Worm (Caenorhabditis elegans) whole organism, midembryonic: ENCODE results near the gene nspe-3.

Experiments used
- T22C8.4 ChIP-seq: fragments of 200-800 bp; sonication (Bioruptor generic); IDR thresholded peaks from 2 replicates; pipeline ENCODE4 v1.3.6; 2022; ENCODE audit warnings: missing genetic modification characterization, missing compliant biosample characterization
- cog-1 ChIP-seq: sonication (generic microtip); optimal IDR thresholded peaks from 2 replicates; lab custom pipeline; 2016; ENCODE audit warnings: missing genetic modification characterization, missing compliant biosample characterization
- flt-1 ChIP-seq: fragments of 200-800 bp; sonication (Bioruptor generic); IDR thresholded peaks from 2 replicates; pipeline ENCODE4 v1.3.6; 2022; ENCODE audit warnings: missing genetic modification characterization, missing compliant biosample characterization
- klf-2 ChIP-seq: fragments of 200-800 bp; sonication (Bioruptor generic); conservative IDR thresholded peaks from 2 replicates; pipeline ENCODE4 v1.3.6; 2022; ENCODE audit warnings: missing genetic modification reagents, missing genetic modification characterization, missing compliant biosample characterization
- med-1 ChIP-seq: sonication (generic microtip); optimal IDR thresholded peaks from 2 replicates; lab custom pipeline; 2017; ENCODE audit warnings: missing genetic modification characterization, mild to moderate bottlenecking, missing compliant biosample characterization, antibody characterized with exemption, missing genetic modification reagents; ENCODE audit not compliant: insufficient read depth
- ref-1 ChIP-seq: fragments of 200-800 bp; sonication (Bioruptor generic); conservative IDR thresholded peaks from 2 replicates; pipeline ENCODE4 v1.3.6; 2022; ENCODE audit warnings: missing genetic modification reagents, missing genetic modification characterization, missing compliant biosample characterization
- tab-1 ChIP-seq: fragments of 200-800 bp; sonication (Bioruptor generic); IDR thresholded peaks from 2 replicates; pipeline ENCODE4 v1.3.6; 2022; ENCODE audit warnings: missing genetic modification characterization, missing compliant biosample characterization
- ztf-23 ChIP-seq: fragments of 200-800 bp; sonication (Bioruptor generic); IDR thresholded peaks from 2 replicates; pipeline ENCODE4 v1.3.6; 2022; ENCODE audit warnings: missing genetic modification reagents, missing genetic modification characterization, missing compliant biosample characterization
- ztf-29 ChIP-seq: fragments of 200-800 bp; sonication (Bioruptor generic); IDR thresholded peaks from 2 replicates; pipeline ENCODE4 v1.3.6; 2022; ENCODE audit warnings: missing genetic modification reagents, missing genetic modification characterization, missing compliant biosample characterization

Gene nspe-3

DNA sequence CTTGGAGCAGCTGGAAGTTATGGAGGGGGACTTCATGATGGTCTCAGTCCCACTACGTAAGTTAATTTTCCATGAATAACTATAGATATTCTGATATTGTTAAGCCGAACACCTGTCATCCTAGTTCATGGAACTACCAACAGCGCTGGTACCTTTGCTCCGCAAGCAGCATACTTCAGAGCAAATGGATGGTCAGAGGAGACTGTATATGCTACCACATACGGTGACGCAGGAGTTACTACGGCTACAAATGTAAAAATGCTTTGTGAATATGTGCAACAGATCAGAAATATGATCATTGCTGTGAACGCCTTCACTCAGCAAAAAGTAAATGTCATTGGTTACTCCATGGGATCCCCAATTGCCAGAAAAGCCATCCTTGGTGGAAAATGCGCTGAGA lies 11.6 kb upstream of the nspe-3 start:
- TF ChIP-seq ref-1 (GFP tag; lab: Robert Waterston, UW) = no peak
- TF ChIP-seq ztf-29 (GFP tag; lab: Robert Waterston, UW) = no peak
- TF ChIP-seq cog-1 (tag; lab: Kevin White, UChicago) = no peak
- no peak for TF ChIP-seq ztf-23 (GFP tag; lab: Robert Waterston, UW)
- TF ChIP-seq flt-1 (GFP tag; lab: Robert Waterston, UW) = no peak

DNA sequence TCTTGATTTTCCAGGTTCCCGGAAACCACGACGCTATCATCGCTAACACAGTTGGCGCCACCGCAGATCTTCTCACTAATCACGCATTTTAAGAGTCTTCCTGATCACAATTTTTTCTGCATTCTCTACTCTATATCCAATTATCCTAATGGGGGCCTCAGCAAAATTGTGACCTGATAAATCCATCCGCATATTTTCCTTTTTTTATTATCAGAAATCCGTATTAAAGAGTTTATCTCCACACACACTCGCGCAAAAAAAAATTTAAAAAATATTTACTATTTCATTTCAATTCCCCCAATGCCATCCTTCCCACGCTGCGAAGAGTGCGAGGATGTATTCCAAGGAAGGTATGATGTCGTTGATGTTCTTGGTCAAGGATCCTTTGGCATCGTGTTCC lies 10.8 kb upstream of the nspe-3 start, which contains the start of gene Y38E10A.8:
TSS of gene Y38E10A.8 (plus strand) at position 301 of the 400 bp plus-strand sequence.
- TF ChIP-seq tab-1 (GFP tag; lab: Robert Waterston, UW) = no peak
- no peak for TF ChIP-seq ref-1 (GFP tag; lab: Robert Waterston, UW)
- no peak for TF ChIP-seq ztf-23 (GFP tag; lab: Robert Waterston, UW)
- TF ChIP-seq cog-1 (tag; lab: Kevin White, UChicago) = no peak
- no peak for TF ChIP-seq med-1 (GFP tag; lab: Kevin White, UChicago)
- no peak for TF ChIP-seq T22C8.4 (GFP tag; lab: Robert Waterston, UW)
- no peak for TF ChIP-seq klf-2 (GFP tag; lab: Robert Waterston, UW)
- TF ChIP-seq flt-1 (GFP tag; lab: Robert Waterston, UW) = no peak
- TF ChIP-seq ztf-29 (GFP tag; lab: Robert Waterston, UW) = no peak

DNA sequence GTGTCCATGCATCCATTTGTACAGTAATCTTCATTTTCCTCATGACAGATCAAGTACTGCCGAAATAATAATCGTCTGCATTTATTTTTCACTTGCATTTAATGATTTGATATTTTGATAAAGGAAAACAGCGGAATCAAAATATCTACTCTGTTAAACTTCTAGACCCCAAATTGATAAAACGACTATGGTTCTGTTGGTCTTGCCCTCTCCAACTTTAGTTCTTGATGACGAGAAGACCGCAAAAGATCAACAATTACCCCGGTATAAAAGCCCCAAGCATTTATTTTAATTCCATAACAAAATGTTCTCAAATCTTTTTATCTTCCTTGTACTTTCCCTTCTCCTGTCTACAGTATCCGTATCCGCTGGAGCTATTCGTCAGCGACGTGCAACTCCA lies 9.0 kb upstream of the nspe-3 start, which contains the start of gene Y38E10A.9:
TSS of gene Y38E10A.9 (plus strand) at position 301 of the 400 bp plus-strand sequence.
- no peak for TF ChIP-seq klf-2 (GFP tag; lab: Robert Waterston, UW)
- no peak for TF ChIP-seq ref-1 (GFP tag; lab: Robert Waterston, UW)
- no peak for TF ChIP-seq ztf-29 (GFP tag; lab: Robert Waterston, UW)
- TF ChIP-seq tab-1 (GFP tag; lab: Robert Waterston, UW) = no peak
- TF ChIP-seq T22C8.4 (GFP tag; lab: Robert Waterston, UW) = no peak
- no peak for TF ChIP-seq flt-1 (GFP tag; lab: Robert Waterston, UW)
- TF ChIP-seq med-1 (GFP tag; lab: Kevin White, UChicago) = no peak
- no peak for TF ChIP-seq ztf-23 (GFP tag; lab: Robert Waterston, UW)
- TF ChIP-seq cog-1 (tag; lab: Kevin White, UChicago) = no peak

DNA sequence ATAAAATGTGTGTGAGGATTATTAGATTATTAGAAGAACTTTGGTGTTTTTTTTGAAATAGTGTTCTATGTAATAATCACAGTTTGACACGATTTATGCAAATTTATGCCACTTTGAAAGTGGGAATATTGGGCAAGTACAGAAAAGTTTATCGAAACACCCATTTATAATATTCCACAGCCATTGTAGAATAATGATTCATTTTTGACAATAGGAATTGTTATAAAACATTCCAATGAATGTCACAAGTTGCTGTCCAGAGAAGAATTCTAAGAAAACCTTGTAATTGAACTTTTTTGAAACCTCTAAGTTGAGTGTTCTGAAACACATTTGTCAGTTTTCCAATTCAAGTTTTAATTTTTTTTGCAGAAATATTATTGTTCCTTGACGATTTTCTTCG lies 5.5 kb upstream of the nspe-3 start, which contains the start of gene nspe-4:
TSS of gene nspe-4 (plus strand) at position 301 of the 400 bp plus-strand sequence.
- no peak for TF ChIP-seq ztf-29 (GFP tag; lab: Robert Waterston, UW)
- no peak for TF ChIP-seq tab-1 (GFP tag; lab: Robert Waterston, UW)
- TF ChIP-seq ref-1 (GFP tag; lab: Robert Waterston, UW) = no peak
- TF ChIP-seq flt-1 (GFP tag; lab: Robert Waterston, UW) = no peak
- TF ChIP-seq cog-1 (tag; lab: Kevin White, UChicago) = no peak
- TF ChIP-seq klf-2 (GFP tag; lab: Robert Waterston, UW) = no peak
- no peak for TF ChIP-seq ztf-23 (GFP tag; lab: Robert Waterston, UW)
- no peak for TF ChIP-seq med-1 (GFP tag; lab: Kevin White, UChicago)
- no peak for TF ChIP-seq T22C8.4 (GFP tag; lab: Robert Waterston, UW)

DNA sequence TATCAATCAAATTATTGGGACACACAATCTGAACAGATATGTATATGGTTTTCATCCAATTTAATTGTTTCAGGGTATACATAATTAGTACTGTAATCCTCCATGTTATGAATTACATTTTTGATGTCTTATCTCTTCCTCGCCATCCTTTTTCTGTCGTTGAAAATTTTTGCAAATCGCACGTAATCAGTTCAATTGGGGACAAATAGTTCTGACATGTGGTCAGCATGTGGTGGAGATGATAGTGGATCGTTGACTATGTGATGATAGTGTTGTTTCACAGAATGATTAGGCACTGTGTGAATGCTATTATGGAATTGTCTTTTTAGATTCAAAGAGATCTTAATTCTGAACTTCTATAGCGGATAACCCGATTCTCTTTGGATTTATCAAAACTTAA lies 2.3 kb upstream of the nspe-3 start:
- TF ChIP-seq klf-2 (GFP tag; lab: Robert Waterston, UW) = no peak
- no peak for TF ChIP-seq ztf-29 (GFP tag; lab: Robert Waterston, UW)
- no peak for TF ChIP-seq tab-1 (GFP tag; lab: Robert Waterston, UW)
- no peak for TF ChIP-seq ref-1 (GFP tag; lab: Robert Waterston, UW)
- TF ChIP-seq T22C8.4 (GFP tag; lab: Robert Waterston, UW) = no peak
- no peak for TF ChIP-seq flt-1 (GFP tag; lab: Robert Waterston, UW)
- no peak for TF ChIP-seq ztf-23 (GFP tag; lab: Robert Waterston, UW)
- no peak for TF ChIP-seq cog-1 (tag; lab: Kevin White, UChicago)
- TF ChIP-seq med-1 (GFP tag; lab: Kevin White, UChicago) = no peak

DNA sequence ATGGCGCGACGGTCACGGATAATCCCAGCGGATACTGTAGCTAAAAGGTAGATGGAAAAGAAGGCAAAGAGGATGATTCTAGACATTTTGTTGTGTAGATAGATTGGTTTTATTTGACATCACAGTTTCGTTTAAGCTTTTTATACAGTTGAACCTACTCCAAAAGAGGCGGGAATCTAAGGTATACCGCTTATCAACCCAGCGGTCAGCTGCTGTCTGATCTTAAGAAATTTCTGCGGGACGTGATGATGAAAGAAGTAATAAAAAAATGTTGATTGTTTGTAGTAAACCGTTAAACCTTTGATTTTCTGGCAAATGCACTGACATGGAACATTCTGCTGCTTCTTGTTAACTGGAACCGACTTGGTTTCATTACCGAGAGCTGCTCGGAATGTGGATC lies 1.6 kb upstream of the nspe-3 start, which contains the start of gene nspe-6:
TSS of gene nspe-6 (minus strand) at position 101 of the 400 bp plus-strand sequence.
- no peak for TF ChIP-seq ztf-23 (GFP tag; lab: Robert Waterston, UW)
- no peak for TF ChIP-seq ztf-29 (GFP tag; lab: Robert Waterston, UW)
- TF ChIP-seq flt-1 (GFP tag; lab: Robert Waterston, UW) = no peak

DNA sequence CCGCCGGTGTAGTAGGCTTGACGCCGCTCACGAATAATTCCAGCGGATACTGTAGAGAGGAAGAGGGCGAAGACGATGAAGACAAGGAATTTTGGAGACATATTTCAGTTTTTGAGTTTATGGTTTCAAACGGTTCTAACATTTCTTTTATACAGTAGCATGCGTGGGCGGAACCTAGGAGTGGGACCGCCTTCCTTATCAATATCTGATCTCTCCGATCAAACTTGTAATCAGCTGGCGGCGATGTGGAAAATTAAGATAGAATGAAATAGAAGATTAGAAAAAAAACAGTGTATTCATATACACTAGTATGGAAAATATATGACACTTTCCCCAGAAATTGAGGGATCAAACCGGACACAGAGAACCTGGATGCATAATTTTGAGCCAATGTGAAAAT lies 1.6 kb downstream of the nspe-3 start, which contains the start of gene nspe-2:
TSS of gene nspe-2 (minus strand) at position 101 of the 400 bp plus-strand sequence.
- TF ChIP-seq ztf-23 (GFP tag; lab: Robert Waterston, UW) = no peak
- no peak for TF ChIP-seq ref-1 (GFP tag; lab: Robert Waterston, UW)
- TF ChIP-seq med-1 (GFP tag; lab: Kevin White, UChicago) = no peak
- TF ChIP-seq ztf-29 (GFP tag; lab: Robert Waterston, UW) = no peak
- no peak for TF ChIP-seq klf-2 (GFP tag; lab: Robert Waterston, UW)
- no peak for TF ChIP-seq tab-1 (GFP tag; lab: Robert Waterston, UW)
- TF ChIP-seq cog-1 (tag; lab: Kevin White, UChicago) = no peak
- no peak for TF ChIP-seq flt-1 (GFP tag; lab: Robert Waterston, UW)
- TF ChIP-seq T22C8.4 (GFP tag; lab: Robert Waterston, UW) = no peak

DNA sequence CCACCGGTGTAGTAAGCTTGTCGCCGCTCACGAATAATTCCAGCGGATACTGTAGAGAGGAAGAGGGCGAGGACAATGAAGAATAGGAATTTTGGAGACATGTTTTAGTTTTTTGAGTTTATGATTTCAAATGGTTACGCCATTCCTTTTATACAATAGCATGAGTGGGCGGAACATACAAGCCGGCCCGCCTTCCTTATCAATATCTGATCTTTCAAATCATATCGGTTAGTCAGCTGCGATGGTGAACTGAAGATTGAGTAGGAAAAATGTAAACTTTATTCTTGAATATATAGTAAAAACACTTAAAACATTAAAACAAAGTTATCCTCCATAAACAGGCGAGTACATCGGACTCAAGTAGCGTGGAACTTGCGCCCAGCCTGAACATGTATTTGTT lies 3.1 kb downstream of the nspe-3 start, which contains the start of gene nspe-1:
TSS of gene nspe-1 (minus strand) at position 101 of the 400 bp plus-strand sequence.
- no peak for TF ChIP-seq T22C8.4 (GFP tag; lab: Robert Waterston, UW)
- TF ChIP-seq tab-1 (GFP tag; lab: Robert Waterston, UW) = no peak
- no peak for TF ChIP-seq ztf-23 (GFP tag; lab: Robert Waterston, UW)
- TF ChIP-seq klf-2 (GFP tag; lab: Robert Waterston, UW) = no peak
- no peak for TF ChIP-seq ref-1 (GFP tag; lab: Robert Waterston, UW)
- no peak for TF ChIP-seq ztf-29 (GFP tag; lab: Robert Waterston, UW)
- no peak for TF ChIP-seq flt-1 (GFP tag; lab: Robert Waterston, UW)
- TF ChIP-seq cog-1 (tag; lab: Kevin White, UChicago) = no peak
- no peak for TF ChIP-seq med-1 (GFP tag; lab: Kevin White, UChicago)
